Fruit fly (Drosophila melanogaster) whole organism, pupa: Measurements from ENCODE around the gene bbx.

Experiments
- CG10348 ChIP-seq: fragments of 200-800 bp; sonication (Bioruptor generic); IDR thresholded peaks from 2 replicates; pipeline ENCODE4 v1.3.6; 2022; ENCODE audit warnings: missing biosample characterization, missing genetic modification characterization
- CG12605 ChIP-seq: fragments of 200-800 bp; sonication (Bioruptor generic); IDR thresholded peaks from 2 replicates; pipeline ENCODE4 v1.3.6; 2022; ENCODE audit warnings: missing biosample characterization, missing genetic modification characterization
- CG13204 ChIP-seq: fragments of 200-800 bp; sonication (Bioruptor generic); optimal IDR thresholded peaks from 2 replicates; lab custom pipeline; 2018; ENCODE audit warnings: missing biosample characterization, mild to moderate bottlenecking, missing genetic modification characterization, moderate library complexity
- CG14655 ChIP-seq: fragments of 200-800 bp; sonication (Bioruptor generic); optimal IDR thresholded peaks from 3 replicates; lab custom pipeline; 2017; ENCODE audit warnings: mild to moderate bottlenecking, missing biosample characterization, missing genetic modification reagents, missing genetic modification characterization
- CG15710 ChIP-seq: fragments of 200-800 bp; sonication (Bioruptor generic); optimal IDR thresholded peaks from 2 replicates; lab custom pipeline; 2018; ENCODE audit warnings: missing biosample characterization, mild to moderate bottlenecking, missing genetic modification characterization, moderate library complexity
- CG17806 ChIP-seq: fragments of 200-800 bp; sonication (Bioruptor generic); optimal IDR thresholded peaks from 2 replicates; lab custom pipeline; 2018; ENCODE audit warnings: missing biosample characterization, mild to moderate bottlenecking, missing genetic modification characterization, moderate library complexity
- CG32121 ChIP-seq: fragments of 200-800 bp; sonication (Bioruptor generic); IDR thresholded peaks from 2 replicates; pipeline ENCODE4 v1.3.6; 2022; ENCODE audit warnings: missing biosample characterization, missing genetic modification characterization
- CG34367 ChIP-seq: fragments of 200-800 bp; sonication (Bioruptor generic); optimal IDR thresholded peaks from 2 replicates; lab custom pipeline; 2018; ENCODE audit warnings: missing biosample characterization, mild to moderate bottlenecking, missing genetic modification characterization
- CG4496 ChIP-seq: fragments of 200-800 bp; sonication (Bioruptor generic); IDR thresholded peaks from 3 replicates; pipeline ENCODE4 v1.3.6; 2022; ENCODE audit warnings: missing biosample characterization, missing genetic modification characterization
- CG8159 ChIP-seq: fragments of 200-800 bp; sonication (Bioruptor generic); optimal IDR thresholded peaks from 3 replicates; lab custom pipeline; 2018; ENCODE audit warnings: missing biosample characterization, mild to moderate bottlenecking, missing genetic modification characterization, moderate library complexity
- CG8301 ChIP-seq: fragments of 200-800 bp; sonication (Bioruptor generic); optimal IDR thresholded peaks from 2 replicates; lab custom pipeline; 2018; ENCODE audit warnings: missing biosample characterization, mild to moderate bottlenecking, missing genetic modification characterization
- CG9948 ChIP-seq: fragments of 200-800 bp; sonication (Bioruptor generic); optimal IDR thresholded peaks from 2 replicates; lab custom pipeline; 2018; ENCODE audit warnings: missing biosample characterization, mild to moderate bottlenecking, missing genetic modification characterization, moderate library complexity
- D1 ChIP-seq: fragments of 200-800 bp; sonication (Bioruptor generic); optimal IDR thresholded peaks from 2 replicates; lab custom pipeline; 2018; ENCODE audit warnings: missing biosample characterization, mild to moderate bottlenecking, missing genetic modification characterization, moderate library complexity
- EcR ChIP-seq: fragments of 200-800 bp; sonication (Bioruptor generic); optimal IDR thresholded peaks from 3 replicates; lab custom pipeline; 2019; ENCODE audit warnings: missing biosample characterization, missing genetic modification characterization, mild to moderate bottlenecking, moderate library complexity, missing genetic modification reagents
- Ets98B ChIP-seq: fragments of 200-800 bp; sonication (Bioruptor generic); IDR thresholded peaks from 2 replicates; pipeline ENCODE4 v1.3.6; 2022; ENCODE audit warnings: missing biosample characterization, missing genetic modification characterization
- Pif1A ChIP-seq: fragments of 200-800 bp; sonication (Bioruptor generic); optimal IDR thresholded peaks from 3 replicates; lab custom pipeline; 2016; ENCODE audit warnings: missing biosample characterization, missing genetic modification characterization
- Pif1B ChIP-seq: fragments of 200-800 bp; sonication (Bioruptor generic); optimal IDR thresholded peaks from 3 replicates; lab custom pipeline; 2016; ENCODE audit warnings: missing biosample characterization, missing genetic modification characterization
- Snoo ChIP-seq: fragments of 200-800 bp; sonication (Bioruptor generic); optimal IDR thresholded peaks from 3 replicates; lab custom pipeline; 2017; ENCODE audit warnings: missing biosample characterization, mild to moderate bottlenecking, missing genetic modification characterization, inconsistent platforms
- fd96Ca ChIP-seq: fragments of 200-800 bp; sonication (Bioruptor generic); IDR thresholded peaks from 3 replicates; pipeline ENCODE4 v1.3.6; 2022; ENCODE audit warnings: missing biosample characterization, missing genetic modification characterization
- gl ChIP-seq: fragments of 200-800 bp; sonication (Bioruptor generic); optimal IDR thresholded peaks from 2 replicates; lab custom pipeline; 2018; ENCODE audit warnings: missing biosample characterization, mild to moderate bottlenecking, missing genetic modification characterization
- rn ChIP-seq: fragments of 200-800 bp; sonication (Bioruptor generic); IDR thresholded peaks from 2 replicates; pipeline ENCODE4 v1.3.6; 2022; ENCODE audit warnings: missing biosample characterization, missing genetic modification characterization

Gene bbx

DNA sequence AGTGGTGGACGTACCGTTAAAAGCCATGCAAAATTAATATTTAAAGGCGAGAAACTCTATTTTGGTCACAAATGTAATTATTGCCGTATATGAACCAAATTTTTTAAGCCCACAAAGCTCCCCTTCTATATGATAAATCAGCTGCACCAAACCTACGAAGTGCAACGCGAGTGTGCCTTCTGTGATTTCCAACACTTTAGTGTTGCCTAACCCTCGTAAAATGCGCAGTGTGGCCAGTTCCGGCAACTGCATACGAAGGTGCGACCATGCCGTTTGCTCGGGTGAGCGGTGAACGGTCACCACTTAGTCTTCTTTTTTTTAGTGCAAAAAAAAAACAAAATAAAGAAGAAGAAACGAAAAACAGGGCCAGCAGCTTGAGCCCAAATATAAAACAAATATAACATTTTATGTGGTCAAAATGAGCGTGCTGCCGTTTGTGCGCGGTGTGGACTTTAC lies 23.3 kb upstream of the bbx start, which contains the start of the genes tty and fliI:
TSS of gene tty (minus strand) at position 201 of the 456 bp plus-strand sequence.
TSS of gene fliI (plus strand) at position 266 of the 456 bp plus-strand sequence.
- TF ChIP-seq CG12605 (peak; percentile 94), CG15710 (tag; lab: Kevin White, UChicago) (peak; percentile 87), rn (GFP tag; lab: Robert Waterston, UW) (peak; percentile 87), CG14655 (GFP tag; lab: Kevin White, UChicago) (peak; percentile 89), CG17806 (peak; percentile 80), CG10348 (GFP tag; lab: Robert Waterston, UW) (peak; percentile 81; the same call in 1 of the 2 replicates), Pif1A (peak; percentile 91), Ets98B (GFP tag; lab: Robert Waterston, UW) (peak; percentile 94), gl (tag; lab: Kevin White, UChicago) (peak; percentile 96), CG4496 (GFP tag; lab: Robert Waterston, UW) (peak; percentile 97), CG8301 (tag; lab: Kevin White, UChicago) (peak; percentile 83), CG34367 (peak; percentile 91), Snoo (tag; lab: Kevin White, UChicago) (peak; percentile 74), Pif1B (peak; percentile 87), fd96Ca (GFP tag; lab: Robert Waterston, UW) (peak; percentile 97), D1 (no peak), CG13204 (GFP tag; lab: Kevin White, UChicago) (peak; percentile 92), CG32121 (GFP tag; lab: Robert Waterston, UW) (peak; percentile 94), CG8159 (peak; percentile 85), EcR (GFP tag; lab: Kevin White, UChicago) (peak; percentile 53), CG9948 (tag; lab: Kevin White, UChicago) (peak; percentile 73)

DNA sequence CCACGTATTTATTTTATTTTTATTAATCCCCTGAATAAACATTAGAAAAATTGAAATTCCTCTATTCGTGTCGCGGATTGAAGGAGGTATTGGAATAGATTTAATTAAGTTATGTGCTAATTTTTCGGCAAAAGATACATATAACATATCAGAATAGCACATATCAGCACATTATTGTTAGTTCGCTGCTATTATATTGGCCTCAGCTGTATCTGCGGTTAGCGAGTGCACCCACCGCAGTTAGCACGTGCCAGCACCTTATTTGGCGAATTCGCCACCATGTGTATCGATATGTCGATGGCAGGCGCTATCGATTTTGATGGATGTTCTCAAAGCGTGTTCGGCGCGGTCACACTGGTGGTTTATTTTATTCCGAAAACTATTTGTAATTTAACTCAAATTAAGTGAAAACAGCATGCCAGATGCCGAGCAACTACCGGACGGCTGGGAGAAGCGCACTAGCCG lies 17.8 kb upstream of the bbx start, which contains the start of gene dod:
TSS of gene dod (plus strand) at position 323 of the 465 bp plus-strand sequence.
- TF ChIP-seq Ets98B (GFP tag; lab: Robert Waterston, UW) (peak; percentile 63; the same call in 1 of the 2 replicates), CG9948 (tag; lab: Kevin White, UChicago) (peak; percentile 40), fd96Ca (GFP tag; lab: Robert Waterston, UW) (0 out of 3 replicates have a peak, but pooled peaks have one; percentile 8), CG34367 (peak; percentile 36), EcR (GFP tag; lab: Kevin White, UChicago) (no peak), CG32121 (GFP tag; lab: Robert Waterston, UW) (no peak), CG8301 (tag; lab: Kevin White, UChicago) (peak; percentile 47), CG15710 (tag; lab: Kevin White, UChicago) (peak; percentile 36), CG17806 (peak; percentile 51), CG12605 (0 out of 2 replicates have a peak, but pooled peaks have one; percentile 10), CG10348 (GFP tag; lab: Robert Waterston, UW) (no peak), CG8159 (peak; percentile 39), CG4496 (GFP tag; lab: Robert Waterston, UW) (peak; percentile 71), D1 (no peak), Snoo (tag; lab: Kevin White, UChicago) (peak; percentile 36), gl (tag; lab: Kevin White, UChicago) (no peak), Pif1B (peak; percentile 54), CG14655 (GFP tag; lab: Kevin White, UChicago) (no peak), rn (GFP tag; lab: Robert Waterston, UW) (no peak), CG13204 (GFP tag; lab: Kevin White, UChicago) (no peak), Pif1A (no peak)

dm6 chrX:21349800-21350309 lies 13.0 kb upstream of the bbx start, which contains the start of the genes peng and sol:
Gene peng, minus strand, starts transcription at chrX:21349843.
Gene sol, plus strand, starts transcription at chrX:21350280.
- TF ChIP-seq rn (GFP tag; lab: Robert Waterston, UW): no peak
- TF ChIP-seq CG8301 (tag; lab: Kevin White, UChicago): peak; percentile 57
- no peak; the same call in 1 of the 2 replicates for TF ChIP-seq CG32121 (GFP tag; lab: Robert Waterston, UW)
- peak; percentile 45; the same call in 2 of the 3 replicates for TF ChIP-seq fd96Ca (GFP tag; lab: Robert Waterston, UW)
- TF ChIP-seq Pif1A: no peak
- no peak for TF ChIP-seq gl (tag; lab: Kevin White, UChicago)
- TF ChIP-seq CG9948 (tag; lab: Kevin White, UChicago): peak; percentile 54
- TF ChIP-seq EcR (GFP tag; lab: Kevin White, UChicago): peak; percentile 30
- peak; percentile 62 for TF ChIP-seq CG15710 (tag; lab: Kevin White, UChicago)
- no peak for TF ChIP-seq D1
- peak; percentile 23; the same call in 1 of the 2 replicates for TF ChIP-seq Ets98B (GFP tag; lab: Robert Waterston, UW)
- TF ChIP-seq Snoo (tag; lab: Kevin White, UChicago): peak; percentile 70
- TF ChIP-seq Pif1B: peak; percentile 55
- no peak for TF ChIP-seq CG13204 (GFP tag; lab: Kevin White, UChicago)
- TF ChIP-seq CG14655 (GFP tag; lab: Kevin White, UChicago): no peak
- peak; percentile 54 for TF ChIP-seq CG17806
- TF ChIP-seq CG4496 (GFP tag; lab: Robert Waterston, UW): peak; percentile 65; the same call in 2 of the 3 replicates
- peak; percentile 63 for TF ChIP-seq CG34367
- TF ChIP-seq CG8159: peak; percentile 68
- TF ChIP-seq CG10348 (GFP tag; lab: Robert Waterston, UW): 0 out of 2 replicates have a peak, but pooled peaks have one; percentile 13
- TF ChIP-seq, all 21 proteins: peak for 13

- TF ChIP-seq CG17806: no peak
- TF ChIP-seq CG15710 (tag; lab: Kevin White, UChicago): no peak
- no peak for TF ChIP-seq fd96Ca (GFP tag; lab: Robert Waterston, UW)
- TF ChIP-seq CG8159: no peak
- TF ChIP-seq gl (tag; lab: Kevin White, UChicago): no peak
- no peak for TF ChIP-seq EcR (GFP tag; lab: Kevin White, UChicago)
- TF ChIP-seq CG13204 (GFP tag; lab: Kevin White, UChicago): no peak
- no peak for TF ChIP-seq CG14655 (GFP tag; lab: Kevin White, UChicago)
- no peak for TF ChIP-seq CG32121 (GFP tag; lab: Robert Waterston, UW)
- TF ChIP-seq CG4496 (GFP tag; lab: Robert Waterston, UW): no peak
Observed at dm6 chrX:21351210-21351824, 11.5 kb upstream of the bbx start.
